Worm (Caenorhabditis elegans) whole organism, late embryonic: Measurements from ENCODE around the gene F35C11.6.

Experiments
- ets-4 ChIP-seq: sonication (generic microtip); optimal IDR thresholded peaks from 2 replicates; lab custom pipeline; 2016; ENCODE audit warnings: missing genetic modification characterization, missing compliant biosample characterization
- hlh-30 ChIP-seq: sonication (generic microtip); optimal IDR thresholded peaks from 2 replicates; lab custom pipeline; 2017; ENCODE audit warnings: antibody characterized with exemption, missing genetic modification characterization, missing compliant biosample characterization; ENCODE audit not compliant: insufficient read depth
- hlh-6 ChIP-seq: sonication (generic microtip); optimal IDR thresholded peaks from 2 replicates; lab custom pipeline; 2016; ENCODE audit warnings: missing genotype, missing genetic modification characterization, missing compliant biosample characterization
- lim-6 ChIP-seq: sonication (generic microtip); optimal IDR thresholded peaks from 2 replicates; lab custom pipeline; 2016; ENCODE audit warnings: missing genetic modification characterization, missing compliant biosample characterization
- lin-11 ChIP-seq: fragments of 200-800 bp; sonication (Bioruptor generic); optimal IDR thresholded peaks from 2 replicates; lab custom pipeline; 2018; ENCODE audit warnings: mild to moderate bottlenecking, missing genetic modification characterization, missing compliant biosample characterization
- nhr-11 ChIP-seq: fragments of 150-350 bp; optimal IDR thresholded peaks from 2 replicates; lab custom pipeline; 2014; ENCODE audit warnings: missing biosample characterization, missing genetic modification characterization
- pag-3 ChIP-seq: sonication (generic microtip); optimal IDR thresholded peaks from 2 replicates; lab custom pipeline; 2016; ENCODE audit warnings: missing compliant biosample characterization, missing genetic modification characterization, borderline replicate concordance
- pha-4 ChIP-seq: fragments of 150-350 bp; optimal IDR thresholded peaks from 2 replicates; lab custom pipeline; 2018; ENCODE audit warnings: missing biosample characterization, missing genetic modification reagents, missing genetic modification characterization
- pqm-1 ChIP-seq: sonication (generic microtip); optimal IDR thresholded peaks from 2 replicates; lab custom pipeline; 2016; ENCODE audit warnings: missing genetic modification characterization, missing compliant biosample characterization
- sox-2 ChIP-seq: fragments of 200-800 bp; sonication (Bioruptor generic); IDR thresholded peaks from 2 replicates; pipeline ENCODE4 v1.3.6; 2022; ENCODE audit warnings: missing genetic modification reagents, missing genetic modification characterization, missing compliant biosample characterization
- sox-4 ChIP-seq: sonication (generic microtip); optimal IDR thresholded peaks from 2 replicates; lab custom pipeline; 2017; ENCODE audit warnings: mild to moderate bottlenecking, missing genetic modification characterization, inconsistent platforms, missing compliant biosample characterization
- unc-55 ChIP-seq: sonication (generic microtip); optimal IDR thresholded peaks from 2 replicates; lab custom pipeline; 2017; ENCODE audit warnings: missing biosample characterization, missing genetic modification reagents, missing genetic modification characterization

ce11 chrII:8226475-8226874, 32.5 kb downstream of the F35C11.6 start:
- TF ChIP-seq sox-4 (tag; lab: Kevin White, UChicago) (no peak), pqm-1 (no peak), nhr-11 (no peak), ets-4 (tag; lab: Kevin White, UChicago) (no peak), lim-6 (tag; lab: Kevin White, UChicago) (no peak), sox-2 (GFP tag; lab: Robert Waterston, UW) (no peak), hlh-30 (tag; lab: Kevin White, UChicago) (no peak), unc-55 (GFP tag; lab: Kevin White, UChicago) (no peak), lin-11 (tag; lab: Kevin White, UChicago) (no peak), pha-4 (tag; lab: Kevin White, UChicago) (no peak), hlh-6 (tag; lab: Kevin White, UChicago) (no peak), pag-3 (no peak)
